Worm (Caenorhabditis elegans) whole organism, L4 larva: Measurements from ENCODE around the gene ent-2.

Experiments used
- F10B5.3 ChIP-seq: sonication (generic microtip); optimal IDR thresholded peaks from 2 replicates; lab custom pipeline; 2016; ENCODE audit warnings: mild to moderate bottlenecking, missing genetic modification characterization, missing compliant biosample characterization
- F37D6.2 ChIP-seq: sonication (generic microtip); optimal IDR thresholded peaks from 2 replicates; lab custom pipeline; 2016; ENCODE audit warnings: mild to moderate bottlenecking, missing genetic modification characterization, missing compliant biosample characterization
- F49E8.2 ChIP-seq: sonication (generic microtip); optimal IDR thresholded peaks from 2 replicates; lab custom pipeline; 2016; ENCODE audit warnings: missing compliant biosample characterization, mild to moderate bottlenecking, missing genetic modification characterization, borderline replicate concordance
- T20F7.1 ChIP-seq: fragments of 200-800 bp; sonication (Bioruptor generic); optimal IDR thresholded peaks from 2 replicates; lab custom pipeline; 2018; ENCODE audit warnings: mild to moderate bottlenecking, missing genetic modification characterization, missing compliant biosample characterization
- Y105C5A.15 ChIP-seq: fragments of 200-800 bp; sonication (Bioruptor generic); IDR thresholded peaks from 2 replicates; pipeline ENCODE4 v1.3.6; 2022; ENCODE audit warnings: missing genetic modification characterization, missing compliant biosample characterization
- Y5F2A.4 ChIP-seq: fragments of 200-800 bp; sonication (Bioruptor generic); optimal IDR thresholded peaks from 2 replicates; lab custom pipeline; 2018; ENCODE audit warnings: mild to moderate bottlenecking, missing genetic modification characterization, missing compliant biosample characterization
- Y75B8A.6 ChIP-seq: fragments of 200-800 bp; sonication (Bioruptor generic); IDR thresholded peaks from 2 replicates; pipeline ENCODE4 v1.3.6; 2022; ENCODE audit warnings: missing genetic modification reagents, missing genetic modification characterization, missing compliant biosample characterization
- ZK337.2 ChIP-seq: fragments of 200-800 bp; sonication (Bioruptor generic); IDR thresholded peaks from 2 replicates; pipeline ENCODE4 v1.3.6; 2022; ENCODE audit warnings: missing genetic modification reagents, missing genetic modification characterization, missing compliant biosample characterization
- ZK546.5 ChIP-seq, 2 experiments: sonication (generic microtip); optimal IDR thresholded peaks; 2 replicates each; lab custom pipeline; 2017; ENCODE audit warnings: missing biosample characterization in 2 of 2, missing genetic modification characterization in 2 of 2
- aha-1 ChIP-seq: fragments of 150-350 bp; peaks from one replicate; lab custom pipeline; 2014; ENCODE audit warnings: missing biosample characterization, missing genetic modification characterization
- ama-1 ChIP-seq: fragments of 150-350 bp; optimal IDR thresholded peaks from 2 replicates; lab custom pipeline; 2014; ENCODE audit warnings: inconsistent platforms, mixed read lengths
- attf-4 ChIP-seq: sonication (generic microtip); optimal IDR thresholded peaks from 3 replicates; lab custom pipeline; 2017; ENCODE audit warnings: missing biosample characterization, missing genetic modification characterization
- ceh-28 ChIP-seq: fragments of 150-350 bp; optimal IDR thresholded peaks from 2 replicates; lab custom pipeline; 2014; ENCODE audit warnings: missing biosample characterization, missing genetic modification reagents, missing genetic modification characterization
- ceh-44 ChIP-seq: fragments of 200-800 bp; sonication (Bioruptor generic); IDR thresholded peaks from 2 replicates; pipeline ENCODE4 v1.3.6; 2022; ENCODE audit warnings: missing genetic modification reagents, missing genetic modification characterization, missing compliant biosample characterization
- ceh-62 ChIP-seq: sonication (generic microtip); optimal IDR thresholded peaks from 2 replicates; lab custom pipeline; 2017; ENCODE audit warnings: missing biosample characterization, missing genetic modification characterization
- ces-1 ChIP-seq: fragments of 150-350 bp; sonication (generic microtip); optimal IDR thresholded peaks from 4 replicates; lab custom pipeline; 2014; ENCODE audit warnings: missing biosample characterization, missing genetic modification reagents, missing genetic modification characterization
- cey-2 ChIP-seq: sonication (generic microtip); optimal IDR thresholded peaks from 3 replicates; lab custom pipeline; 2017; ENCODE audit warnings: missing genetic modification characterization, mild to moderate bottlenecking, missing compliant biosample characterization, antibody characterized with exemption, borderline replicate concordance; ENCODE audit not compliant: insufficient read depth
- ctbp-1 ChIP-seq: fragments of 200-800 bp; sonication (Bioruptor generic); IDR thresholded peaks from 2 replicates; pipeline ENCODE4 v1.3.6; 2022; ENCODE audit warnings: missing genetic modification reagents, missing genetic modification characterization, missing compliant biosample characterization
- daf-12 ChIP-seq: fragments of 150-350 bp; optimal IDR thresholded peaks from 2 replicates; lab custom pipeline; 2014; ENCODE audit warnings: missing biosample characterization, missing genetic modification reagents, missing genetic modification characterization
- daf-16 ChIP-seq, 3 experiments: sonication (generic microtip); optimal IDR thresholded peaks; 2 replicates each; lab custom pipeline; 2016 to 2017; ENCODE audit warnings: missing genetic modification characterization in 3 of 3, missing genetic modification reagents in 3 of 3, mild to moderate bottlenecking in 2 of 3, missing compliant biosample characterization in 2 of 3, missing biosample characterization in 1 of 3, moderate library complexity in 1 of 3
- dmd-6 ChIP-seq: fragments of 200-800 bp; sonication (Bioruptor generic); IDR thresholded peaks from 2 replicates; pipeline ENCODE4 v1.3.6; 2022; ENCODE audit warnings: missing genetic modification reagents, missing genetic modification characterization, missing compliant biosample characterization
- dmd-9 ChIP-seq: fragments of 200-800 bp; sonication (Bioruptor generic); IDR thresholded peaks from 2 replicates; pipeline ENCODE4 v1.3.6; 2022; ENCODE audit warnings: missing genetic modification reagents, missing genetic modification characterization, missing compliant biosample characterization
- fkh-10 ChIP-seq: fragments of 150-350 bp; optimal IDR thresholded peaks from 2 replicates; lab custom pipeline; 2014; ENCODE audit warnings: missing biosample characterization, missing genetic modification reagents, missing genetic modification characterization
- gei-8 ChIP-seq: fragments of 200-800 bp; sonication (Bioruptor generic); optimal IDR thresholded peaks from 2 replicates; lab custom pipeline; 2018; ENCODE audit warnings: mild to moderate bottlenecking, missing genetic modification characterization, missing compliant biosample characterization
- hlh-11 ChIP-seq: fragments of 200-800 bp; sonication (Bioruptor generic); optimal IDR thresholded peaks from 2 replicates; lab custom pipeline; 2018; ENCODE audit warnings: mild to moderate bottlenecking, missing genetic modification characterization, missing compliant biosample characterization
- hmg-1.1 ChIP-seq: fragments of 200-800 bp; sonication (Bioruptor generic); IDR thresholded peaks from 2 replicates; pipeline ENCODE4 v1.3.6; 2022; ENCODE audit warnings: missing genetic modification reagents, missing genetic modification characterization, missing compliant biosample characterization
- lin-13 ChIP-seq: fragments of 150-350 bp; optimal IDR thresholded peaks from 2 replicates; lab custom pipeline; 2014; ENCODE audit warnings: missing biosample characterization, missing genetic modification reagents, missing genetic modification characterization
- lsy-2 ChIP-seq, 2 experiments: fragments of 150-350 bp in 1 of 2; sonication (generic microtip) in 1 of 2; optimal IDR thresholded peaks; 2 replicates each; lab custom pipeline; 2014 to 2017; ENCODE audit warnings: missing biosample characterization in 2 of 2, missing genetic modification characterization in 2 of 2
- madf-5 ChIP-seq, 2 experiments: fragments of 200-800 bp; sonication (Bioruptor generic); IDR thresholded peaks; 2 replicates each; pipeline ENCODE4 v1.3.6; 2022; ENCODE audit warnings: missing compliant biosample characterization in 2 of 2, missing genetic modification characterization in 2 of 2
- mdl-1 ChIP-seq, 2 experiments: fragments of 150-350 bp in 1 of 2; sonication (generic microtip) in 1 of 2; optimal IDR thresholded peaks; 2 replicates each; lab custom pipeline; 2014 to 2017; ENCODE audit warnings: missing biosample characterization in 2 of 2, missing genetic modification characterization in 2 of 2
- mdt-29 ChIP-seq: fragments of 200-800 bp; sonication (Bioruptor generic); IDR thresholded peaks from 2 replicates; pipeline ENCODE4 v1.3.6; 2022; ENCODE audit warnings: missing genetic modification reagents, missing genetic modification characterization, missing compliant biosample characterization
- mep-1 ChIP-seq: fragments of 150-350 bp; sonication (generic microtip); optimal IDR thresholded peaks from 3 replicates; lab custom pipeline; 2014; ENCODE audit warnings: missing biosample characterization, missing genetic modification characterization
- mxl-3 ChIP-seq: fragments of 200-800 bp; sonication (Bioruptor generic); optimal IDR thresholded peaks from 2 replicates; lab custom pipeline; 2018; ENCODE audit warnings: mild to moderate bottlenecking, missing genetic modification characterization, missing compliant biosample characterization
- nhr-11 ChIP-seq: fragments of 150-350 bp; optimal IDR thresholded peaks from 2 replicates; lab custom pipeline; 2014; ENCODE audit warnings: missing biosample characterization, missing genetic modification characterization
- nhr-111 ChIP-seq: fragments of 200-800 bp; sonication (Bioruptor generic); optimal IDR thresholded peaks from 2 replicates; lab custom pipeline; 2018; ENCODE audit warnings: mild to moderate bottlenecking, missing genetic modification characterization, missing compliant biosample characterization
- nhr-237 ChIP-seq: sonication (generic microtip); optimal IDR thresholded peaks from 2 replicates; lab custom pipeline; 2017; ENCODE audit warnings: missing biosample characterization, missing genetic modification characterization
- nhr-48 ChIP-seq: sonication (generic microtip); optimal IDR thresholded peaks from 2 replicates; lab custom pipeline; 2016; ENCODE audit warnings: mild to moderate bottlenecking, missing genetic modification characterization, missing compliant biosample characterization
- nhr-76 ChIP-seq: fragments of 150-350 bp; optimal IDR thresholded peaks from 2 replicates; lab custom pipeline; 2014; ENCODE audit warnings: missing biosample characterization, missing genetic modification characterization
- php-3 ChIP-seq: fragments of 200-800 bp; sonication (Bioruptor generic); IDR thresholded peaks from 2 replicates; pipeline ENCODE4 v1.3.6; 2022; ENCODE audit warnings: missing genetic modification reagents, missing genetic modification characterization, missing compliant biosample characterization
- set-16 ChIP-seq: fragments of 200-800 bp; sonication (Bioruptor generic); IDR thresholded peaks from 2 replicates; pipeline ENCODE4 v1.3.6; 2022; ENCODE audit warnings: missing genetic modification reagents, missing genetic modification characterization, missing compliant biosample characterization
- spr-1 ChIP-seq: sonication (generic microtip); optimal IDR thresholded peaks from 2 replicates; lab custom pipeline; 2016; ENCODE audit warnings: mild to moderate bottlenecking, missing genetic modification characterization, missing compliant biosample characterization
- vab-7 ChIP-seq: fragments of 200-800 bp; sonication (Bioruptor generic); IDR thresholded peaks from 2 replicates; pipeline ENCODE4 v1.3.6; 2022; ENCODE audit warnings: missing genetic modification reagents, missing genetic modification characterization, missing compliant biosample characterization
- zfp-3 ChIP-seq: fragments of 200-800 bp; sonication (Bioruptor generic); conservative IDR thresholded peaks from 2 replicates; pipeline ENCODE4 v1.3.6; 2022; ENCODE audit warnings: missing genetic modification reagents, missing genetic modification characterization, missing compliant biosample characterization
- ztf-11 ChIP-seq: fragments of 150-350 bp; optimal IDR thresholded peaks from 2 replicates; lab custom pipeline; 2014; ENCODE audit warnings: missing biosample characterization, missing genetic modification characterization
- ztf-7 ChIP-seq: fragments of 150-350 bp; optimal IDR thresholded peaks from 2 replicates; lab custom pipeline; 2014; ENCODE audit warnings: missing biosample characterization, missing genetic modification characterization

ent-2 gene

DNA sequence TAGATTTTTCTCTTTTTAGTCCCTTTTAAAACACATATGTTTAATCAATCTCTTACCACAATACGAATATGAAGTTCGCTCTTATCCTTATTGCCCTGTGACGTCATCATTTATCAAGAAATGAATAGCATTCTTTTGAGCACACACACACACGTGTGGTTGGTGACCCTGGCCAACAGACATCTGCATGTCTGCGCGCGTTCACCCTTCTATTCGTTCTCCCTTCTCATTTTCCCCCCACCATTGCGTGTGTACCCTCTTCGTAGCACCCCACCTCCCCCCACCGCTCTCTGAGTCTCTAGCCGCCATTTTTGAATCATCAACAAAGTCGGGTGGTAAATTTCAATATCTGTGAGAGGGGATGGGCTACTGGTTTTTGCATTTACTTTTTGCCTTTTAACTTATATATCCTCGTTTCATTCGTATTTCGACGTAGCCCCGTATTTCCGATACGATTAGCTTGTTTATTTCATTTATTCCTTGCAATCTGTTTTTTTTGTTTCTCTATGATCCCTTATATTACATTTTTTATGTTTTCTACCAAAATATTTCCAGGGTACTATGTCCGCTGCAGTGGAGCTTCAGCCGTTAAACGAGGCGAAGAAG lies at the start of gene ent-2 (continued):
- TF ChIP-seq lsy-2 (tag; optimal IDR thresholded peaks at IDR 0.05; lab: Kevin White, UChicago) (peak in 1 of 2 experiments; percentile 40), mep-1 (peak; percentile 68), aha-1 (peak; percentile 13), spr-1 (tag; lab: Kevin White, UChicago) (no peak), nhr-11 (tag; lab: Kevin White, UChicago) (peak; percentile 17), mdt-29 (GFP tag; lab: Robert Waterston, UW) (no peak), ceh-62 (no peak), gei-8 (GFP tag; lab: Kevin White, UChicago) (no peak), ztf-11 (no peak), mxl-3 (GFP tag; lab: Kevin White, UChicago) (peak; percentile 50), ces-1 (no peak), hmg-1.1 (GFP tag; lab: Robert Waterston, UW) (peak; percentile 70), ceh-28 (tag; lab: Kevin White, UChicago) (no peak), Y75B8A.6 (no peak), ZK337.2 (GFP tag; lab: Robert Waterston, UW) (no peak), T20F7.1 (GFP tag; lab: Kevin White, UChicago) (no peak), ama-1 (lab: Kevin White, UChicago) (no peak), cey-2 (tag; lab: Kevin White, UChicago) (no peak), hlh-11 (tag; lab: Kevin White, UChicago) (no peak), nhr-111 (no peak), nhr-237 (tag; lab: Kevin White, UChicago) (no peak), php-3 (no peak), Y105C5A.15 (GFP tag; lab: Robert Waterston, UW) (no peak), lin-13 (GFP tag; lab: Kevin White, UChicago) (no peak), fkh-10 (peak; percentile 71), Y5F2A.4 (GFP tag; lab: Kevin White, UChicago) (no peak), ceh-44 (GFP tag; lab: Robert Waterston, UW) (no peak), daf-16 (GFP tag; optimal IDR thresholded peaks at IDR 0.05; lab: Kevin White, UChicago) (no peak), daf-16 (tag; optimal IDR thresholded peaks at IDR 0.05; lab: Kevin White, UChicago) (no peak), vab-7 (GFP tag; lab: Robert Waterston, UW) (no peak), ztf-7 (tag; lab: Kevin White, UChicago) (no peak), daf-12 (no peak), attf-4 (tag; lab: Kevin White, UChicago) (no peak), madf-5 (GFP tag; IDR thresholded peaks at IDR 0.05; lab: Robert Waterston, UW) (no peak), nhr-48 (tag; lab: Kevin White, UChicago) (no peak), zfp-3 (no peak), ZK546.5 (tag; optimal IDR thresholded peaks at IDR 0.05; lab: Kevin White, UChicago) (no peak), mdl-1 (tag; optimal IDR thresholded peaks at IDR 0.05; lab: Kevin White, UChicago) (peak in 1 of 2 experiments; percentile 84), F49E8.2 (no peak), dmd-6 (peak; percentile 19; the same call in 1 of the 2 replicates), F37D6.2 (tag; lab: Kevin White, UChicago) (no peak), ctbp-1 (GFP tag; lab: Robert Waterston, UW) (no peak), F10B5.3 (tag; lab: Kevin White, UChicago) (no peak), nhr-76 (tag; lab: Kevin White, UChicago) (no peak), dmd-9 (GFP tag; lab: Robert Waterston, UW) (no peak), set-16 (0 out of 2 replicates have a peak, but pooled peaks have one; percentile 13)
